Fruit fly (Drosophila melanogaster): Measurements from ENCODE around the gene CG44005.
A peak's percentile ranks its signal among the peaks of the same experiment; 100 is the strongest.

Gene CG44005

DNA sequence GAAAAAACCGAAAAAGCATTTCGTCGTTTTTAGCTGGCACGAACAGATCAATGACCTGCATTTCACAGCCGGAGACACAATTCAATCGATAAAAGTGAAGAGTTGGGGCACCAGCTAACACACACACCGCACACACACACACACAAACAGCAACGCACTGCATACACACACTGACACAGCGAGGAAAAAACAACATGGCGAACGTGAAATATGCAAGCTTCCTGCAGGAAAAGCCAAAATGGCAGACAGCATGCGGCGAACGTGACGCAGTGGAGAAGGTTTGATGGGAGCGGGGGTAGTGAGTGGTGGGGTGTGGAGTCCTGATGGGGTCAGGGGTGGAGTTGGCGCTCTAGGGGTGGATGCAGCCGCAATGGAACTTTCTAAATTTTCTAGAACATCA, 12.1 kb upstream of the CG44005 start:
- no peak for TF ChIP-seq CG17801 (GFP tag; optimal IDR thresholded peaks at IDR 0.05; ENCODE audit: partially characterized antibody)

DNA sequence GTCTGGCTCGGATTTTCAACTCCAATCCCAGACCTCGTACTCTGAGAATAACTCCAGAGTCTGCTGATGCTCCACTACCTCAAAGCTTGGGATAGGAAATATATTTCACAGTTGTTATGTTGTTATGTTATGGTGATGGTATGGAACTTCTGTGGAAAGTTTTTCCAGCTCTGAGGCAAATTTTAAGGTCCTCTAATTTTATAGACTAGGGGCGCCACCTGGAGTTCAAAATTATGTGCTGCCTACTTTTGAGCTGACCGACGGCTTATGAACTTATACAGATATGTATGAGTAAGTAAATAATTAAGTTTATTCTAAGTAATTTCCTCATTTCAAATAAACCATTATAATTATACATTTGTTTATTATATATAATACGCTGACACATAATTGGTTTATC, 11.5 kb upstream of the CG44005 start:
- no peak for TF ChIP-seq CG17801 (GFP tag; optimal IDR thresholded peaks at IDR 0.05; ENCODE audit: partially characterized antibody)

DNA sequence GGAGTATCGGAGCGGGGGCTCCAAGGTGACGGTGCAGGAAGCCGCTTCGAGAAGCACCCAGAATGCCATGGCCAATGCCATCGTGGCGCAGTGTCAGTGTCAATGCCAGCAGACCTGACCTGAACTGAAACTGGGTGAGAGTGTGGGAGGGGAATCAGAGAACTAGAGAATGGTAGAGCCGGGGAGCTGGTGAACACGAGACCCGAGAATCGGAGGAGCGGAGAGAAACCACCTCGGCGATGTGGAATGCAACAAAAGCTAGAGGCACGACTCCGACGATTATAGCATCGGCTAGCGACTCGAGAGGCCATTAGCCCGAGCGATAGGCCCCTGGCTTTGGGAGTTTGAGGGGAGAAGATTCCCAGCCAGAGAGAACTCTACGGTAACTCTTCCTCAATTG, 10.0 kb upstream of the CG44005 start:
- no peak for TF ChIP-seq CG17801 (GFP tag; optimal IDR thresholded peaks at IDR 0.05; ENCODE audit: partially characterized antibody)

DNA sequence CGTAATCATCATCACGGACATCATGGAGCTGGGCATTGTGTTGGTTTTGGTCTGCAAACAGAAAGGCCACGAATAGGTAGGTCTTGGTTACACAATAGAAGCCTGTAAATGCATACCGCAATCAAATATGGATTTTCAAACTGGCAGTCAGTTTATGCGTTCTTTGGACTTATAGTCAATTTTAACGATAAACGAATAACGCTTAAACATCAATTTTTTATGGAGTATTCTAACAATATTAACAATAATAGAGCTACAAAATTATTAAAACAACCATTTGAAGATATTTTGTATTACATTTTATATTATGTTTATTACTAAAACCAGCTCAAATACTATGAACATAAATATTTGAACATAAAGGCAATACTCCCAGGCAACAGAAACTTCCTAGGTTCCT, 9.6 kb upstream of the CG44005 start:
- no peak for TF ChIP-seq CG17801 (GFP tag; optimal IDR thresholded peaks at IDR 0.05; ENCODE audit: partially characterized antibody)

DNA sequence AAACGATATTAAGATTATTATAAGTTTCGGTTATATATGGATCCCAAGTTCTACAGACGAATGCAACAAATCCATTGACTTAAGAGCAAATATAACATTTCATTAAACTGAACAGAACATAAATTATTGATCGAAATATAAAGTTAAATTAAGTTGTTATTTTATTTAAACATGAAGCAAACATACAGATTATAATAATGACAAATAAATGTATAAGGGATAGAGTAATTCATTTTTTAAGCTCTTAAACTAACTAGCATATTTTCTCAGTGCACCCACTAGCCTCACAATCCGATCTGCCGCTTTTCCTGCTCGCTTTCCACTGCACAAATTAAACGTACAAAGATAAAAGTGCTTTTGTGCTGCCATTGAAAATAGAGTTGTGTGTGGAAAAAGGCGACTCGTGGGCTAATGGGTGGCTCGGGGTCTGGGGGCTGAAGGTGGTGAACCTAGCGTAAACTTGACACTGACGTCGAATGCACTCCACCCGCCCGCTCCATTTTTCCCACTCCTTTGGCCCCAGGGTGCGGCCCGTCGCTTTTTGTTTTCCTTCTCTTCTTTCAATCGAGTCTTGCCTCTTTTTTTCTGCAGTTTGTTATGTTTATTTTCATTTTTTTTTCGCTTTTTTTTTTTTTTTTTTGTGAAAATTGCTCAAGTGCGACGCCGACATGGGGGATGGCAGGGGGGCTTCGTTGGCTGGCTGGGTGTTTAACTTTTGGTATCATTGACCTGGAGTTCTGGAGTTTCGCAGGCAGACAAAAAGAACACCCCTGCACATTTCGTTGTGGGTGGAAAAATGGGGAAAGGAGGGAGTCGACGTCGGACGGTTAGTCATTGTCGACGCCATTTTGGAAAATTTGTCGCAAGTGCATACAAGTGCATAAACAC, 7.9 kb upstream of the CG44005 start:
- TF ChIP-seq CG17801 (GFP tag; optimal IDR thresholded peaks at IDR 0.05; ENCODE audit: partially characterized antibody), result no peak

DNA sequence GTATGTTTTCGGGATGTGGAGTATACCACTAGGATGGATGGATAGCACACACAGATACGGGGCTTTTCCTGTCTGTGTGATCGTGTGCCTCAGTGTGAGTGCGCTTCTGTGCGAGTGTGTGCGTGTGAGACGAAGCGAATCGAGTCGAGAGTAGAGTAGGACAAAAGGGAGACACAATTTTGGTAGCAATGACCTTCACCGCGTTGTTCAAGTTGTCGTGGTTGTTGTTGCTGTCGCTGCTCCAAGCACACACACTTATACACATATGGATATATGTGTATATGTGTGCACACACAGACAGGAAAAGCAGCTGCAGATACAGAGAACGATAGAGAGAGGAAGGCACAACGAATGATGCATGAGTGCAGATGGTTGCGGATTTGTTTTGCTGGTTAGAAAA, 7.2 kb upstream of the CG44005 start:
- no peak for TF ChIP-seq CG17801 (GFP tag; optimal IDR thresholded peaks at IDR 0.05; ENCODE audit: partially characterized antibody)

DNA sequence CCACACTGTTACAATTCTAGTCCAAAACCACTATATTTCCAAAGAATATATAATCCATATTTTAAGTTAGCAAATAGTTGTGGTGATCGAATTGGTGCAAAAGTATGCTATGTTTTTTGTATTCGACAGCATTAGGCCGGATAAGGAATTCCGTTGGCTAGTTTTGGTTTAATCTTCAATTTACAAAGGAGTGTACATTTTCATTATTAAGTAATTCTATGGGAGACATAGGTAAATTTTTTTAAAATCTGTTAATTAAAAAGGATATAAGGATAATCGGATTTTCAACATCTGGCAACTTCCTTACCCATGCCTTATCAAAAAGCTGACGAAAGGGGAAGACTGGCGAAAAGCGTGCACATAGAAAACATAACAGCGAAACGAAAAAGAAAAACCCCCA, 6.7 kb upstream of the CG44005 start:
- TF ChIP-seq CG17801 (GFP tag; optimal IDR thresholded peaks at IDR 0.05; ENCODE audit: partially characterized antibody), result no peak

DNA sequence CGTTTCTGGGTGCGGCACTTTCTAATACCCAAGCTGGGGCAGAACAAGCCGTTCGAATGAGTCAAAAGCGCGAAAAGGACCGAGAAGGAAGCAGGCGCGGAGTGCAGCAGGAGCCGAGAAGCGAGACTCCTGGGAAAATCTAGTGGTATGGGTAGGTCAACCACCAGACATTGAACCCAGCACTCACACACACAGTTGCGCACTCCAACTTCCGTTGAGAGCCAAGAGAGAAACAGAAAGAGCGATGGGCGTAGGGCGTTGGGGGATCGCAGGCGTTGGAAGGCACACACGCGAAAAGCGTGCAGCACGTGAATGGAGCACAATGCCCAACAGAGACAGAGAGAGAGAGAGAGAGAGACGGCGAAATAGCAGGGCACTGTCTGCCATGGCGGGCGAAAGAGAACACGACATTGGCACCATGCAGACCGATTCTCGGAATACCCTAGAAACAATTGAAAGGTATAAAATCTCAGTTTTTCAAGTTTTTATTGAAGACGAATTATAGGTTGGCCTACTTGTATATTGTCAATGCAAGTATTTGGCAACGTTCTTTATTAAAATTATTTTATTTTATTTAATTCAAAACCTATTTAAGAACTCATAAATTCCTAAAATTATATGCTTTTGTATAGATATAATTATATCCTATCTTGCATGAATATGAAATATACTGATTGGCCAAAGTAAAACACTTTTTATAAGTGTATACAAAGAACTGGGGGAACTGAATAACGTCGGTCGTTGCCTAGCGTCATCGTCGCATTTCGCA, 5.9 kb upstream of the CG44005 start:
- peak; percentile 52 for TF ChIP-seq CG17801 (GFP tag; optimal IDR thresholded peaks at IDR 0.05; ENCODE audit: partially characterized antibody)

DNA sequence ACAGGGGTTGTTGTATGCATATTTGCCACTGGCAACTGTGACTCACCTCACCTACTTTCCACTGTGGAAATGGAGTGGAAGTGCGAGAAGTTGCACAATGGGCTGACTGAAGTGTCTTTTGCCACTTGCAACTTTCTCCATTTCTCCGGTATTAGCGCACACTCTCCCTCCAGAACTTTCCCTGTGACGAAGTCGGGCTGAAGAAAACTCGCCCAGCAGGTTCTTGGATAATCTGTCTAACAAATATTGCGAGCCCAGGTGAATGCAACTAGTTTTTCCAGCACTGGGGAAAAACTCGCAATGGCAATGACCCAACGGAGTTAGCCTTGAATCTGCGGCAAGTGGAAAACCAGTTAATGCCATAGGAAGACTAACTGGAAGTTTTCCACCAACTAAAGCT, 4.7 kb upstream of the CG44005 start:
- no peak for TF ChIP-seq CG17801 (GFP tag; optimal IDR thresholded peaks at IDR 0.05; ENCODE audit: partially characterized antibody)

DNA sequence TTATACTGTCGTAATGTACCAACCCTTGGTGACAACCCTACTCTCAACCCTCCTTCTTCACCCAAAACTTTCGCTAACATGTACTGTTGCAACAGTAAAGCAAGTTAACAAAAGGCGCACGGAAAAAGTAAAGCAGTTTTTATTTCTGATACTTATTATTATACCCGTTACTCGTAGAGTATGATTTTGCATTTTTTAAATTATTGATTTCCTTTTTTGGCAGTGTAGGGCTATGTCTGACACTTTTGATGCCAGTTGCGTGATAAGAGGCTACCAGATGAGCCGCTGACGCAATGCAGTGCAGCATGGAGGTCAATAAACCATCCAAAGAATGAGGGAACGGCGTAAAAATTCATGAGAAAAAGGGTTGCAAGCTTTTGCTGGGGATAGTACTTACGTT, 3.9 kb upstream of the CG44005 start:
- no peak for TF ChIP-seq CG17801 (GFP tag; optimal IDR thresholded peaks at IDR 0.05; ENCODE audit: partially characterized antibody)

DNA sequence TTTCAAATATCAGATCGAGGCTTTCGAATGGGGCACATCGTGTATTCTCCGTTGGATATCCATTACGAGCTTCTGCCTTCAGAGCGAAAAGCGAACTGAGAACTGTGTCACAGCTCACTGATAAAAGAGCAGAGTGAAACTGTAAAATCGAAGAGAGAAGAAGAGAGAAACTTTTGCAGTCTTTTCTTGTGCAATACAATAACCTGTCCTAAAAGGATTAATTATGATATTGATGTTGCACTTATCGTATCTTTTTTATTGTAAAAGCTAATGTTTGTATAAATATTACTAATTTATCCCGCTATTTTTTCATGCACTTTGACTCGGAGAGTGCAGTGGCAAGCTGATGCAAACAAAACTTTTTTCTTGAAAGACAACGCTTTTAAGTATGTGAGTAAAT, 3.1 kb upstream of the CG44005 start:
- TF ChIP-seq CG17801 (GFP tag; optimal IDR thresholded peaks at IDR 0.05; ENCODE audit: partially characterized antibody), result no peak

DNA sequence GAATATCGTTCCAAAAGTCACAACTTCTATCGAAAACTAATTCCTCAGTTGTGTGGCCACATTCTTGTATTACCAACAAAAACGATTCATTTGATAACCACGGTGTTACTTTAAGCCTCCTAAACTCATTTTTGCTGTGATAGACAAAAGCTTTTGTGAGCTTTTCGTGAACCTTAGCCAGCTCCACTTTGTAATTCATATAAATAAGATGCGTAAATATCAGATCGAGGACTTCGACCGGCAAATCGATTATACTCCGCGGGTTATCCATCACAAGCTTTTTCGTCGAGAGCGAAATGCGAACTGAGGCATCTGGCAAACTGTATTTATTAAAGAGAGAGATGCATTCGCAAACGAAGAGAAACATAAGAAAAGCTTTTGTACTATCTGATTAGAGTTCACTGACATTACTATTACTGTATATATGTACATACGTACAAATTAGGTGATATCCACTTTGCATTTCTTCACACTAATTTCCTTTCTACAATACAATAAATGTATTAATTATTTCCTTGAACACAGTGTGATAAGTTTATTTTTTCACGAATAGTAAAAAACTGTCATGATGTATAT, 1.7 kb upstream of the CG44005 start, which contains the start of gene CG44004:
TSS of gene CG44004 (minus strand) at position 305 of the 576 bp plus-strand sequence.
- no peak for TF ChIP-seq CG17801 (GFP tag; optimal IDR thresholded peaks at IDR 0.05; ENCODE audit: partially characterized antibody)

DNA sequence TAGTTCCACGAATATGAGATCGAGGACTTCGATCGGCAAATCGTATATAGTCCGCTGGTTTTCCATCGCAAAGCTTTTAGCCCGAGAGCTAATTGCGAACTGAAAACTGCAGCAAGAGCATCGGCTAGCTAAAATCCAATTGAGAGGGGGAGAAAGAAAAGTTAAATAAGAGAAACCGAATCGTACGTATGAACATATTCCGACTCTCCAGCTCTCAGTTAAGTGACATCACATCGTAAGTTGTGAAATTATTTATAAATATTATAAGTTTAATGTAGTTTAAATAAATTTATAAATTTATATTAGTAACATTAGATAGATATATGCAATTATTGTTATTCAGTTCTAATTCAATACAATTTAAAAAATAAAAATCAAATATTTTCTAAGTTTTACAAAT, 1.9 kb downstream of the CG44005 start, which contains the start of gene CG44006:
TSS of gene CG44006 (minus strand) at position 101 of the 400 bp plus-strand sequence.
- no peak for TF ChIP-seq CG17801 (GFP tag; optimal IDR thresholded peaks at IDR 0.05; ENCODE audit: partially characterized antibody)

DNA sequence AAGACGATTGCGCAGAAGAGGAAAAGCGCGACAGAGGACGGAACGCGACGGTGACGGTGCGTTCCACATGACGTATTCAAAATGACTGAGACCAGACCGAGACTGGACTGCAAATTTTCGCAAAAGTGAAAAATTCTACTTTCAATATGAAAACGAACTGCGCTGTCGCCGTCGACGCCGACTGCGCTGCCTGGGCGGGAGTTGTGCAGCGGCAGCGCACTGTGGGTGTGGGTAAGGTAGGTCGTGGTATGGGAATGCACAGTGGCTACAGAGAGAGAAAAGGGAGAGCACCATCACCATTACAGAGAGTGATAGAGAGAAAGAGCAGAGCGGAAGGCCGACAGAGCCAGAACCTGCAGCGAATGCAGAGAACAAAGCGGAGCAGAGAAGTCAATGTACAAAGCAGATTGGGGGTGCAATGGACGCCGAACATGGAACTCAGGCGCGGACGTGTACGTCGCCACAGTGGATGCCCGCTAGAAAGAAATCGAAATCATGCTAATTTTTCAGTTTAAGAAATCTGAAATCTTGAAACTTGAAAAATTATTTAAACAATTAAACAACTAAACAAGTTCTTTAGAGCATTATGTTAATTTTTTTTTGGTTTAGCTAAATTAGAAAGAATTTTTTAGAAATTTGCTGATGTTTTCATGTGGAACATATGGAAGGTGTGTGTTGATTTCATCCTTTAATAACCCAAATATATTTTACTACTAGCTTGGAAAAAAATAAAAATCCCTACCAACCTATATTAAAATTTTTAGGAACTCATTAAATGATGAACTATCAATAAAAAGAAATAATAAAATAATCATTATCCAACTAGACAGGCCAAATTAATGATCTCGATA, 7.1 kb downstream of the CG44005 start, which contains the start of gene Eip75B:
TSS of gene Eip75B (minus strand) at position 65 of the 851 bp plus-strand sequence.
- no peak for TF ChIP-seq CG17801 (GFP tag; optimal IDR thresholded peaks at IDR 0.05; ENCODE audit: partially characterized antibody)
